Worm (Caenorhabditis elegans) whole organism, L4/young adult: ENCODE data around the gene ifet-1.

Experiments used
- W03F9.2 ChIP-seq: fragments of 150-350 bp; optimal IDR thresholded peaks from 2 replicates; lab custom pipeline; 2014; ENCODE audit warnings: missing biosample characterization, missing genetic modification characterization
- dao-5 ChIP-seq: sonication (generic microtip); optimal IDR thresholded peaks from 2 replicates; lab custom pipeline; 2016; ENCODE audit warnings: missing genotype, missing genetic modification characterization, moderate library complexity, missing compliant biosample characterization
- him-1 ChIP-seq: sonication (generic microtip); optimal IDR thresholded peaks from 2 replicates; lab custom pipeline; 2016; ENCODE audit warnings: missing genotype, missing genetic modification reagents, missing genetic modification characterization, missing compliant biosample characterization

DNA sequence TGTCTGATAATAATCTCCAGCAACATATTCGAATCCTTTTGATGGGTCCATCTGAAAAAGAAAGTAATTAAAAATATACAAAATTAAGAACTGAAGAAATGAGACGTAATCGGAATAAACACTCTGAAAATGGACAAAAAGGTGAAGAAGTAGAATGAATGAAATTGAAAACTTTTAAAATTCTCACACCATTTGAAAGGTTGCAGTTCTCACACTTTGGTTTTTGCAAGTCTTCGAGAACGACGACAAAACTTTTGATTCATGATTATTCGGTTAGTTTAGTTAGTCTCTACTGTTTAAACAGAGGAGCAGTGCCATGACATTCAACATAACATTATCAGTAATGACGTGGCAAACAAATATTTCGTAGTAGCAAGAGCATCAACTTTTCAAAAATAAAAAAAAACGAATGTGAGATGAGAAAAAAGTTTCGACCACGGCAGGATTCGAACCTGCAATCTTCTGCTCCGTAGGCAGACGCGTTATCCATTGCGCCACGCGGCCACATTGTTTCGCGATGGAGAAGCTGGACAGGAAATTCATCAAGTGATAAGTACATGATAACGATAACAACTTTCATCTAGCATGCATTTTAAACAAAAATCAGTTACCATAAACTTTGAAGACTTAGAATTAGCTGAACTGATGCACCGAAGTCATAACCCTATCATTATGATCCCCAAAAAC is 24.9 kb downstream of the ifet-1 start, which contains the start of gene ceh-43:
- TF ChIP-seq W03F9.2 (tag; lab: Kevin White, UChicago) = no peak
- no peak for TF ChIP-seq him-1 (tag; lab: Kevin White, UChicago)
- no peak for TF ChIP-seq dao-5 (tag; lab: Kevin White, UChicago)
